Fruit fly (Drosophila melanogaster): Measurements from ENCODE around the gene CG32147.

DNA sequence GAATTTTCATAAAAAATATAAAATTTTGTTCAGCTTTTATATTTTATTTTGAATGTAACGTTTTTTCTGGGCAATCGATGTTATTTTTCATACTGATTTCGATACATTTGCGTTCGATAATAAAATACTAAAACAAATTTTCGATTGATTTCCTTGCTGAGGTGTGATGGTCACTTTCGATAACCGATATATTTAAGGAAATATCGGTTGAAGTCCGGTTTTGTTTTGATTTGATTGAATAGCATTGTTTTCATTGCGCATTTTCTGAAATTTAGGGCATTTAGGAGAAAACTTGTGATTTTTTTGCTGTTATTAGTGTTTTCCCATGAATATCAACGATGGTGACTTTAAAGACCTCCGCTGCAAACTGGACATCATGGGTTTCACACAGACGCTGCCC lies 27.3 kb downstream of the CG32147 start, which contains the start of gene Cep135:
- TF ChIP-seq EcR (GFP tag; optimal IDR thresholded peaks at IDR 0.05) (no peak), psq (optimal IDR thresholded peaks at IDR 0.05) (no peak), CG8478 (optimal IDR thresholded peaks at IDR 0.05) (no peak), pan (optimal IDR thresholded peaks at IDR 0.05) (no peak)

Data from whole organism.